Worm (Caenorhabditis elegans) whole organism, L1 larva: Measurements from ENCODE around the gene hrg-6.

Source experiments
- ceh-82 ChIP-seq, 3 experiments: fragments of 150-350 bp in 1 of 3; sonication (generic microtip) in 2 of 3; optimal IDR thresholded peaks; 2 replicates each; lab custom pipeline; 2014 to 2017; ENCODE audit warnings: missing biosample characterization in 3 of 3, missing genetic modification characterization in 3 of 3
- elt-3 ChIP-seq, 6 experiments: fragments of 150-350 bp in 1 of 6; sonication (generic microtip); optimal IDR thresholded peaks; 2 replicates each; lab custom pipeline; 2017 to 2018; ENCODE audit warnings: missing biosample characterization in 6 of 6, missing genetic modification characterization in 6 of 6, inconsistent platforms in 1 of 6

- TF ChIP-seq ceh-82 (tag; optimal IDR thresholded peaks at IDR 0.05; lab: Kevin White, UChicago) (no peak), elt-3 (tag; optimal IDR thresholded peaks at IDR 0.05; lab: Kevin White, UChicago) (no peak)
Measured at ce11 chrIV:10990699-10991098, 41.7 kb upstream of the hrg-6 start, which contains the start of gene F13H10.5.
